Worm (Caenorhabditis elegans) whole organism, L1 larva: Measurements from ENCODE around the gene srj-33.

Source experiments
- C04F5.9 ChIP-seq: sonication (generic microtip); optimal IDR thresholded peaks from 2 replicates; lab custom pipeline; 2016; ENCODE audit warnings: missing genetic modification characterization, missing compliant biosample characterization
- C16A3.4 ChIP-seq: fragments of 150-350 bp; optimal IDR thresholded peaks from 2 replicates; lab custom pipeline; 2014; ENCODE audit warnings: missing biosample characterization, missing genetic modification characterization
- C34B4.2 ChIP-seq: sonication (generic microtip); optimal IDR thresholded peaks from 2 replicates; lab custom pipeline; 2017; ENCODE audit warnings: mild to moderate bottlenecking, missing genetic modification characterization, missing compliant biosample characterization
- F16B12.6 ChIP-seq: fragments of 150-350 bp; optimal IDR thresholded peaks from 2 replicates; lab custom pipeline; 2014; ENCODE audit warnings: missing biosample characterization, missing genetic modification characterization
- blmp-1 ChIP-seq: fragments of 150-350 bp; optimal IDR thresholded peaks from 2 replicates; lab custom pipeline; 2014; ENCODE audit warnings: missing biosample characterization, missing genetic modification characterization
- ceh-63 ChIP-seq: fragments of 200-800 bp; sonication (Bioruptor generic); optimal IDR thresholded peaks from 2 replicates; lab custom pipeline; 2018; ENCODE audit warnings: mild to moderate bottlenecking, missing genetic modification characterization, missing compliant biosample characterization
- ceh-88 ChIP-seq: fragments of 200-800 bp; sonication (Bioruptor generic); IDR thresholded peaks from 2 replicates; pipeline ENCODE4 v1.3.6; 2022; ENCODE audit warnings: missing genetic modification characterization, missing compliant biosample characterization
- ceh-90 ChIP-seq: sonication (generic microtip); optimal IDR thresholded peaks from 2 replicates; lab custom pipeline; 2016; ENCODE audit warnings: missing genetic modification characterization, missing compliant biosample characterization
- ces-1 ChIP-seq: fragments of 150-350 bp; optimal IDR thresholded peaks from 2 replicates; lab custom pipeline; 2014; ENCODE audit warnings: missing biosample characterization, missing genetic modification reagents, missing genetic modification characterization
- efl-1 ChIP-seq, 4 experiments: fragments of 150-350 bp; optimal IDR thresholded peaks in 3 of 4; peaks in 1 of 4; 1 replicate in 1 of 4; 2 replicates in 3 of 4; lab custom pipeline; 2014; ENCODE audit warnings: missing biosample characterization in 2 of 4, missing genetic modification characterization in 2 of 4, missing genetic modification reagents in 2 of 4
- egl-27 ChIP-seq, 2 experiments: fragments of 150-350 bp in 1 of 2; sonication (generic microtip); optimal IDR thresholded peaks; 3 replicates each; lab custom pipeline; 2017 to 2018; ENCODE audit warnings: missing biosample characterization in 2 of 2, missing genetic modification characterization in 2 of 2, missing genetic modification reagents in 2 of 2
- elt-2 ChIP-seq: sonication (generic microtip); optimal IDR thresholded peaks from 2 replicates; lab custom pipeline; 2016; ENCODE audit warnings: missing genetic modification characterization, mild to moderate bottlenecking, inconsistent platforms, missing compliant biosample characterization, missing genetic modification reagents
- elt-3 ChIP-seq, 6 experiments: fragments of 150-350 bp in 1 of 6; sonication (generic microtip); optimal IDR thresholded peaks; 2 replicates each; lab custom pipeline; 2017 to 2018; ENCODE audit warnings: missing biosample characterization in 6 of 6, missing genetic modification characterization in 6 of 6, inconsistent platforms in 1 of 6
- fkh-4 ChIP-seq: sonication (generic microtip); optimal IDR thresholded peaks from 2 replicates; lab custom pipeline; 2016; ENCODE audit warnings: missing compliant biosample characterization, missing genetic modification characterization, borderline replicate concordance
- fkh-8 ChIP-seq: sonication (generic microtip); optimal IDR thresholded peaks from 2 replicates; lab custom pipeline; 2016; ENCODE audit warnings: mild to moderate bottlenecking, missing genetic modification characterization, missing compliant biosample characterization
- fos-1 ChIP-seq: fragments of 150-350 bp; optimal IDR thresholded peaks from 2 replicates; lab custom pipeline; 2014; ENCODE audit warnings: missing biosample characterization, missing genetic modification characterization
- hlh-4 ChIP-seq: sonication (generic microtip); optimal IDR thresholded peaks from 2 replicates; lab custom pipeline; 2016; ENCODE audit warnings: mild to moderate bottlenecking, missing genetic modification characterization, missing compliant biosample characterization
- isw-1 ChIP-seq: fragments of 200-800 bp; sonication (Bioruptor generic); IDR thresholded peaks from 2 replicates; pipeline ENCODE4 v1.3.6; 2022; ENCODE audit warnings: missing genetic modification characterization, missing compliant biosample characterization
- lin-14 ChIP-seq: fragments of 200-800 bp; sonication (Bioruptor generic); optimal IDR thresholded peaks from 2 replicates; lab custom pipeline; 2018; ENCODE audit warnings: mild to moderate bottlenecking, missing genetic modification characterization, moderate library complexity, missing compliant biosample characterization
- lin-35 ChIP-seq, 2 experiments: fragments of 150-350 bp; optimal IDR thresholded peaks; 2 replicates each; lab custom pipeline; 2014; ENCODE audit warnings: missing biosample characterization in 2 of 2, missing genetic modification characterization in 2 of 2, missing genetic modification reagents in 2 of 2
- mab-9 ChIP-seq: fragments of 200-800 bp; sonication (Bioruptor generic); IDR thresholded peaks from 2 replicates; pipeline ENCODE4 v1.3.6; 2022; ENCODE audit warnings: missing genetic modification reagents, missing genetic modification characterization, missing compliant biosample characterization
- mep-1 ChIP-seq: fragments of 150-350 bp; optimal IDR thresholded peaks from 2 replicates; lab custom pipeline; 2014; ENCODE audit warnings: missing biosample characterization, missing genetic modification characterization
- nhr-12 ChIP-seq: sonication (generic microtip); optimal IDR thresholded peaks from 2 replicates; lab custom pipeline; 2017; ENCODE audit warnings: missing biosample characterization, missing genetic modification characterization
- nhr-20 ChIP-seq: sonication (generic microtip); optimal IDR thresholded peaks from 2 replicates; lab custom pipeline; 2016; ENCODE audit warnings: mild to moderate bottlenecking, missing genetic modification characterization, missing compliant biosample characterization
- nhr-237 ChIP-seq: fragments of 150-350 bp; optimal IDR thresholded peaks from 2 replicates; lab custom pipeline; 2014; ENCODE audit warnings: missing biosample characterization, missing genetic modification characterization
- nhr-28 ChIP-seq: fragments of 150-350 bp; optimal IDR thresholded peaks from 2 replicates; lab custom pipeline; 2014; ENCODE audit warnings: missing biosample characterization, missing genetic modification characterization
- nhr-71 ChIP-seq: sonication (generic microtip); optimal IDR thresholded peaks from 2 replicates; lab custom pipeline; 2016; ENCODE audit warnings: mild to moderate bottlenecking, missing genetic modification characterization, moderate library complexity, missing compliant biosample characterization
- nhr-77 ChIP-seq: fragments of 150-350 bp; optimal IDR thresholded peaks from 2 replicates; lab custom pipeline; 2014; ENCODE audit warnings: missing biosample characterization, missing genetic modification characterization
- pag-3 ChIP-seq: sonication (generic microtip); optimal IDR thresholded peaks from 2 replicates; lab custom pipeline; 2017; ENCODE audit warnings: missing genetic modification characterization, mild to moderate bottlenecking, missing compliant biosample characterization, antibody characterized with exemption, borderline replicate concordance; ENCODE audit not compliant: insufficient read depth
- rnt-1 ChIP-seq: sonication (generic microtip); optimal IDR thresholded peaks from 2 replicates; lab custom pipeline; 2016; ENCODE audit warnings: mild to moderate bottlenecking, missing genetic modification characterization, moderate library complexity, missing compliant biosample characterization
- skn-1 ChIP-seq: fragments of 150-350 bp; optimal IDR thresholded peaks from 2 replicates; lab custom pipeline; 2014; ENCODE audit warnings: missing biosample characterization, missing genetic modification characterization
- sptf-1 ChIP-seq: fragments of 150-350 bp; optimal IDR thresholded peaks from 2 replicates; lab custom pipeline; 2014; ENCODE audit warnings: missing biosample characterization, missing genetic modification characterization
- unc-130 ChIP-seq: fragments of 150-350 bp; optimal IDR thresholded peaks from 2 replicates; lab custom pipeline; 2017; ENCODE audit warnings: missing biosample characterization, missing genetic modification characterization, inconsistent platforms
- unc-62 ChIP-seq: fragments of 150-350 bp; optimal IDR thresholded peaks from 2 replicates; lab custom pipeline; 2014; ENCODE audit warnings: missing biosample characterization, missing genetic modification reagents, missing genetic modification characterization
- ztf-11 ChIP-seq, 2 experiments: sonication (generic microtip); optimal IDR thresholded peaks; 2 replicates each; lab custom pipeline; 2016 to 2017; ENCODE audit warnings: missing genetic modification characterization in 2 of 2, missing biosample characterization in 1 of 2, missing compliant biosample characterization in 1 of 2

Gene srj-33

ce11 chrV:9901119-9901518, 36.2 kb downstream of the srj-33 start (continued):
- TF ChIP-seq unc-62 (GFP tag; lab: Kevin White, UChicago) (no peak), isw-1 (GFP tag; lab: Robert Waterston, UW) (no peak), mab-9 (GFP tag; lab: Robert Waterston, UW) (no peak), hlh-4 (peak; percentile 94), ces-1 (GFP tag; lab: Kevin White, UChicago) (no peak), fkh-4 (no peak), lin-35 (GFP tag; optimal IDR thresholded peaks at IDR 0.05; lab: Kevin White, UChicago) (no peak), egl-27 (tag; optimal IDR thresholded peaks at IDR 0.05; lab: Kevin White, UChicago) (no peak), nhr-71 (tag; lab: Kevin White, UChicago) (peak; percentile 42), ceh-63 (GFP tag; lab: Kevin White, UChicago) (no peak), nhr-237 (tag; lab: Kevin White, UChicago) (no peak), sptf-1 (tag; lab: Kevin White, UChicago) (no peak)

- no peak for TF ChIP-seq nhr-28
- no peak for TF ChIP-seq mep-1 (tag; lab: Kevin White, UChicago)
- TF ChIP-seq blmp-1 (tag; lab: Kevin White, UChicago): no peak
- TF ChIP-seq ceh-90 (tag; lab: Kevin White, UChicago): no peak
These were observed 38.1 kb downstream of the srj-33 start, which contains the start of gene egl-47 for ce11 chrV:9899278-9899677. egl-47 (plus strand) TSS chrV:9899578.

- peak; percentile 5 for TF ChIP-seq nhr-20 (tag; lab: Kevin White, UChicago)
- no peak for TF ChIP-seq nhr-237 (tag; lab: Kevin White, UChicago)
- no peak for TF ChIP-seq nhr-77 (tag; lab: Kevin White, UChicago)
- TF ChIP-seq elt-2 (tag; lab: Kevin White, UChicago): peak; percentile 64
- no peak for TF ChIP-seq C16A3.4 (tag; lab: Kevin White, UChicago)
- peak in 1 of 2 experiments; percentile 14 for TF ChIP-seq lin-35 (GFP tag; optimal IDR thresholded peaks at IDR 0.05; lab: Kevin White, UChicago)
- no peak for TF ChIP-seq rnt-1 (tag; lab: Kevin White, UChicago)
- TF ChIP-seq, all 84 proteins: peak for 3
These were observed 47.7 kb downstream of the srj-33 start, which contains the start of gene fshr-1 for ce11 chrV:9889629-9890028. fshr-1 (plus strand) TSS chrV:9889837.

ce11 chrV:9885918-9886488, 51.3 kb downstream of the srj-33 start, which contains the start of gene clp-9:
clp-9 (minus strand) TSS chrV:9885968.
- peak in 1 of 2 experiments; percentile 24 for TF ChIP-seq efl-1 (optimal IDR thresholded peaks at IDR 0.05; lab: Kevin White, UChicago)
- TF ChIP-seq efl-1 (GFP tag; optimal IDR thresholded peaks at IDR 0.05 in 1 of 2; lab: Kevin White, UChicago): no peak
- no peak for TF ChIP-seq nhr-71 (tag; lab: Kevin White, UChicago)
- TF ChIP-seq F16B12.6 (tag; lab: Kevin White, UChicago): no peak
- TF ChIP-seq blmp-1 (tag; lab: Kevin White, UChicago): peak; percentile 8
- TF ChIP-seq skn-1: peak; percentile 22
- TF ChIP-seq pag-3 (tag; lab: Kevin White, UChicago): no peak
- TF ChIP-seq C04F5.9 (tag; lab: Kevin White, UChicago): no peak
- TF ChIP-seq nhr-12: no peak
- no peak for TF ChIP-seq nhr-237 (tag; lab: Kevin White, UChicago)
- no peak for TF ChIP-seq C16A3.4 (tag; lab: Kevin White, UChicago)
- no peak for TF ChIP-seq ceh-88 (GFP tag; lab: Robert Waterston, UW)
- TF ChIP-seq unc-130: no peak
- no peak for TF ChIP-seq C34B4.2 (tag; lab: Kevin White, UChicago)
- TF ChIP-seq lin-14 (GFP tag; lab: Kevin White, UChicago): no peak
- no peak for TF ChIP-seq fos-1
- TF ChIP-seq elt-3 (tag; optimal IDR thresholded peaks at IDR 0.05; lab: Kevin White, UChicago): no peak
- peak; percentile 20 for TF ChIP-seq fkh-8 (tag; lab: Kevin White, UChicago)
- no peak for TF ChIP-seq ztf-11 (tag; optimal IDR thresholded peaks at IDR 0.05; lab: Kevin White, UChicago)
- TF ChIP-seq, all 84 proteins: peak for 4
